Worm (Caenorhabditis elegans): ENCODE measurements around the gene AC7.3.

The AC7.3 gene

DNA sequence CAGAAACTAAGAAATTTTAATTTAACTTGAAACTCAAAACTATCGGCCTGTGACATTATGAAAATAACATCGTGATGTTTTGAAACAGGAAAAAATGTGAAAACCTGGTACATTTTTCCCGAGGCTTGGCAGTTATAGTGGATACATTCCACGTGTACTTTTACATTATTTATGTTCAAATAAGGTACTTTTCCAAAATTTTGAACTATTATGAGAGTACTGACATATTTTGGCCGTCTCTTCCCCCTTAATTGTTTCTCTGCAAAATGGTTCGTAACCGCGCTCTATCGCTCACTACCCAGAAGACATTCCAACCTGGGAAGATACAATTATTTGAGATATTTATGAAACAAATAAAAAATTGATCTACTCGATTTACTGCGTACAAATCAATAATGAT is 38.2 kb downstream of the AC7.3 start, which contains the start of gene C24D10.5:
TSS of gene C24D10.5 (plus strand) at position 301 of the 400 bp plus-strand sequence.
- no peak for TF ChIP-seq F13C5.2 (tag; optimal IDR thresholded peaks at IDR 0.05)
- no peak for TF ChIP-seq ets-7 (tag; optimal IDR thresholded peaks at IDR 0.05)
- no peak for TF ChIP-seq ceh-36 (tag; optimal IDR thresholded peaks at IDR 0.05)
- TF ChIP-seq hmbx-1 (tag; optimal IDR thresholded peaks at IDR 0.05), result no peak
- no peak for TF ChIP-seq flt-1 (GFP tag; IDR thresholded peaks at IDR 0.05)
- no peak for TF ChIP-seq ama-1 (optimal IDR thresholded peaks at IDR 0.05)
- TF ChIP-seq pes-1 (GFP tag; IDR thresholded peaks at IDR 0.05), result no peak
- TF ChIP-seq scrt-1 (GFP tag; IDR thresholded peaks at IDR 0.05), result no peak
- TF ChIP-seq tbx-37 (GFP tag; conservative IDR thresholded peaks at IDR 0.05), result no peak
- no peak for TF ChIP-seq hnd-1 (tag; optimal IDR thresholded peaks at IDR 0.05)
- no peak for TF ChIP-seq aly-1 (tag; optimal IDR thresholded peaks at IDR 0.05)
- no peak for TF ChIP-seq tbx-11 (GFP tag; IDR thresholded peaks at IDR 0.05)
- no peak for TF ChIP-seq B0310.2 (tag; optimal IDR thresholded peaks at IDR 0.05)
- TF ChIP-seq ceh-13 (GFP tag; optimal IDR thresholded peaks at IDR 0.05), result no peak
- no peak for TF ChIP-seq sea-1 (GFP tag; conservative IDR thresholded peaks at IDR 0.05)
- no peak for TF ChIP-seq tra-4 (tag; optimal IDR thresholded peaks at IDR 0.05)
- no peak for TF ChIP-seq hmg-4 (GFP tag; optimal IDR thresholded peaks at IDR 0.05)

DNA sequence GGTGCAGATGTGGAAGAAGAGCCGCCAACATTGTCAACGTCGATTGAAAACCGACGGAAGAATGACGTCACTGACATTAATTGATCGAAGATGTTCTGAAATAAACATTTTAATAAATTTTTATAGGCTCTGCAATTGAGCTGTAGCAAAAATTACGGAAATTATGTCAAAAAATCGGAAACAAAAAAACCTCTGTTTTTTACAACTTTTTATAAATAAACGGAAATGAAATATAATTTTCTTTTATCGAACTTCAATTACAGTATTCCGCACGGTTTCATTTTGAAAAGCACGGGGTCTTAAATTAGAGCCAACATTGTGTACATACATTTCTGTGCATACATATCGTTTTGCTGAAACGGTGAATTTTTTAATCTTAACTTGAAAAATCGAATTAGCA is 40.8 kb downstream of the AC7.3 start, which contains the start of gene soc-2:
TSS of gene soc-2 (minus strand) at position 101 of the 400 bp plus-strand sequence.
- no peak for TF ChIP-seq pes-1 (GFP tag; IDR thresholded peaks at IDR 0.05)
- TF ChIP-seq ama-1 (optimal IDR thresholded peaks at IDR 0.05), result no peak
- no peak for TF ChIP-seq tbx-11 (GFP tag; IDR thresholded peaks at IDR 0.05)
- no peak for TF ChIP-seq F13C5.2 (tag; optimal IDR thresholded peaks at IDR 0.05)
- no peak for TF ChIP-seq ceh-36 (tag; optimal IDR thresholded peaks at IDR 0.05)
- no peak for TF ChIP-seq ets-7 (tag; optimal IDR thresholded peaks at IDR 0.05)

ce11 chrIV:5157226-5157625 is 45.6 kb downstream of the AC7.3 start, which contains the start of gene C24D10.49:
C24D10.49 (minus strand) TSS chrIV:5157326.
- no peak for TF ChIP-seq pes-1 (GFP tag; IDR thresholded peaks at IDR 0.05)
- TF ChIP-seq ama-1 (optimal IDR thresholded peaks at IDR 0.05), result no peak
- no peak for TF ChIP-seq hnd-1 (tag; optimal IDR thresholded peaks at IDR 0.05)
- TF ChIP-seq tra-4 (tag; optimal IDR thresholded peaks at IDR 0.05), result no peak

ce11 chrIV:5160171-5160570 is 48.5 kb downstream of the AC7.3 start, which contains the start of the genes C24D10.6 and C24D10.4:
C24D10.6 (minus strand) TSS chrIV:5160248.
C24D10.4 (plus strand) TSS chrIV:5160522.
- TF ChIP-seq B0310.2 (tag; optimal IDR thresholded peaks at IDR 0.05) (no peak), aly-1 (tag; optimal IDR thresholded peaks at IDR 0.05) (no peak), ets-7 (tag; optimal IDR thresholded peaks at IDR 0.05) (no peak), tbx-11 (GFP tag; IDR thresholded peaks at IDR 0.05) (no peak), ama-1 (optimal IDR thresholded peaks at IDR 0.05) (no peak), flt-1 (GFP tag; IDR thresholded peaks at IDR 0.05) (no peak), hmg-4 (GFP tag; optimal IDR thresholded peaks at IDR 0.05) (no peak), pes-1 (GFP tag; IDR thresholded peaks at IDR 0.05) (no peak), tra-4 (tag; optimal IDR thresholded peaks at IDR 0.05) (no peak), tbx-37 (GFP tag; conservative IDR thresholded peaks at IDR 0.05) (no peak), sea-1 (GFP tag; conservative IDR thresholded peaks at IDR 0.05) (no peak), hmbx-1 (tag; optimal IDR thresholded peaks at IDR 0.05) (no peak), ceh-13 (GFP tag; optimal IDR thresholded peaks at IDR 0.05) (no peak), hnd-1 (tag; optimal IDR thresholded peaks at IDR 0.05) (no peak), F13C5.2 (tag; optimal IDR thresholded peaks at IDR 0.05) (no peak), ceh-36 (tag; optimal IDR thresholded peaks at IDR 0.05) (no peak), scrt-1 (GFP tag; IDR thresholded peaks at IDR 0.05) (no peak)
